Worm (Caenorhabditis elegans) whole organism, L4 larva: ENCODE measurements around the gene K05F1.13.

Experiments
- ceh-32 ChIP-seq: sonication (generic microtip); optimal IDR thresholded peaks from 2 replicates; lab custom pipeline; 2016; ENCODE audit warnings: mild to moderate bottlenecking, missing genetic modification characterization, missing compliant biosample characterization; ENCODE audit not compliant: poor library complexity
- fkh-10 ChIP-seq: fragments of 150-350 bp; optimal IDR thresholded peaks from 2 replicates; lab custom pipeline; 2014; ENCODE audit warnings: missing biosample characterization, missing genetic modification reagents, missing genetic modification characterization

DNA sequence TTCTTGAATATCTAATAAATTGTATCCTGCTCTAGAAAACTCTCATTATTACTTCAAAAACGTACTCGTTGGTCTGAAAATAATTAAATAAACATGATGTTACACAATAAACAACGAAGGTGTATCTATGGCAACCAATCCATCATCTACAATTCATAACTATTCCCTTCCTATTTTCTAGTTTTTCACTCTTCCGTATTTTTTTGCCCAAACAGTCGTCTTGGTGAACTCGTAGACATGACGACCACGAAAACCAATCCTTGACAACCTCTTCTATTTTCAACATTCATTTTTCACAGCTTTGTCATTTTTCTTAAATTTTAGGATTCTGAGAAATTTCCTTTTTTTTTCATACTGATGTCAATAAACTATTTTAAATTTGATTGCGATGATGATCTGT is at the start of gene K05F1.13:
- no peak for TF ChIP-seq fkh-10 (GFP tag; lab: Kevin White, UChicago)
- TF ChIP-seq ceh-32 (tag; lab: Kevin White, UChicago): no peak
